Fruit fly (Drosophila melanogaster) whole organism, embryonic: ENCODE results near the gene CG32298.

Experiments
- Atf6 ChIP-seq: fragments of 200-800 bp; sonication (Bioruptor generic); IDR thresholded peaks from 2 replicates; pipeline ENCODE4 v1.3.6; 2022; ENCODE audit warnings: missing biosample characterization, missing genetic modification characterization
- Bdp1 ChIP-seq: fragments of 200-800 bp; sonication (Bioruptor generic); optimal IDR thresholded peaks from 3 replicates; lab custom pipeline; 2016; ENCODE audit warnings: missing biosample characterization, missing genetic modification characterization
- CG10274 ChIP-seq: fragments of 200-800 bp; sonication (Bioruptor generic); optimal IDR thresholded peaks from 3 replicates; lab custom pipeline; 2017; ENCODE audit warnings: missing biosample characterization, mild to moderate bottlenecking, missing genetic modification characterization
- CG10543 ChIP-seq: fragments of 200-800 bp; sonication (Bioruptor generic); optimal IDR thresholded peaks from 3 replicates; lab custom pipeline; 2017; ENCODE audit warnings: missing biosample characterization, mild to moderate bottlenecking, missing genetic modification characterization, moderate library complexity
- CG12236 ChIP-seq: fragments of 200-800 bp; sonication (Bioruptor generic); optimal IDR thresholded peaks from 2 replicates; lab custom pipeline; 2016; ENCODE audit warnings: missing biosample characterization, missing genetic modification characterization
- CG12744 ChIP-seq: fragments of 200-800 bp; sonication (Bioruptor generic); optimal IDR thresholded peaks from 2 replicates; lab custom pipeline; 2016; ENCODE audit warnings: missing biosample characterization, missing genetic modification characterization
- CG15073 ChIP-seq: fragments of 200-800 bp; sonication (Bioruptor generic); optimal IDR thresholded peaks from 2 replicates; lab custom pipeline; 2016; ENCODE audit warnings: missing biosample characterization, missing genetic modification characterization
- CG2712 ChIP-seq: fragments of 200-800 bp; optimal IDR thresholded peaks from 3 replicates; lab custom pipeline; 2019; ENCODE audit warnings: missing biosample characterization, mild to moderate bottlenecking, missing genetic modification characterization, moderate library complexity
- CG3281 ChIP-seq: fragments of 200-800 bp; sonication (Bioruptor generic); optimal IDR thresholded peaks from 3 replicates; lab custom pipeline; 2017; ENCODE audit warnings: missing biosample characterization, mild to moderate bottlenecking, missing genetic modification characterization
- CG3838 ChIP-seq: fragments of 200-800 bp; sonication (Bioruptor generic); optimal IDR thresholded peaks from 3 replicates; lab custom pipeline; 2016; ENCODE audit warnings: missing biosample characterization, missing genetic modification characterization
- CG4282 ChIP-seq: fragments of 200-800 bp; sonication (Bioruptor generic); optimal IDR thresholded peaks from 2 replicates; lab custom pipeline; 2016; ENCODE audit warnings: missing biosample characterization, missing genetic modification characterization
- CG5180 ChIP-seq: fragments of 200-800 bp; sonication (Bioruptor generic); optimal IDR thresholded peaks from 3 replicates; lab custom pipeline; 2017; ENCODE audit warnings: missing biosample characterization, missing genetic modification characterization, mild to moderate bottlenecking, moderate library complexity, missing genetic modification reagents
- CG8765 ChIP-seq: fragments of 200-800 bp; sonication (Bioruptor generic); IDR thresholded peaks from 2 replicates; pipeline ENCODE4 v1.3.6; 2022; ENCODE audit warnings: missing biosample characterization, missing genetic modification characterization
- CG8924 ChIP-seq: fragments of 200-800 bp; optimal IDR thresholded peaks from 3 replicates; lab custom pipeline; 2019; ENCODE audit warnings: missing biosample characterization, mild to moderate bottlenecking, missing genetic modification characterization, moderate library complexity
- CkIIα-i1 ChIP-seq: fragments of 200-800 bp; sonication (Bioruptor generic); IDR thresholded peaks from 2 replicates; pipeline ENCODE4 v1.3.6; 2022; ENCODE audit warnings: missing biosample characterization, missing genetic modification characterization
- Doc2 ChIP-seq: fragments of 200-800 bp; sonication (Bioruptor generic); IDR thresholded peaks from 2 replicates; pipeline ENCODE4 v1.3.6; 2022; ENCODE audit warnings: missing biosample characterization, missing genetic modification characterization
- Drgx ChIP-seq: fragments of 200-800 bp; sonication (Bioruptor generic); IDR thresholded peaks from 2 replicates; pipeline ENCODE4 v1.3.6; 2022; ENCODE audit warnings: missing biosample characterization, missing genetic modification characterization
- Ets97D ChIP-seq: fragments of 200-800 bp; sonication (Bioruptor generic); optimal IDR thresholded peaks from 3 replicates; lab custom pipeline; 2016; ENCODE audit warnings: missing biosample characterization, missing genetic modification characterization
- Fer1 ChIP-seq: fragments of 200-800 bp; sonication (Bioruptor generic); optimal IDR thresholded peaks from 2 replicates; lab custom pipeline; 2017; ENCODE audit warnings: missing biosample characterization, mild to moderate bottlenecking, missing genetic modification characterization
- Hsf ChIP-seq: fragments of 200-800 bp; sonication (Bioruptor generic); optimal IDR thresholded peaks from 3 replicates; lab custom pipeline; 2016; ENCODE audit warnings: missing biosample characterization, missing genetic modification characterization
- Med ChIP-seq: fragments of 200-800 bp; sonication (Bioruptor generic); peaks from one replicate; lab custom pipeline; 2016; ENCODE audit warnings: missing biosample characterization, missing genetic modification characterization, mild to moderate bottlenecking, inconsistent platforms, moderate library complexity
- Meics ChIP-seq: fragments of 200-800 bp; sonication (Bioruptor generic); optimal IDR thresholded peaks from 2 replicates; lab custom pipeline; 2017; ENCODE audit warnings: missing biosample characterization, mild to moderate bottlenecking, missing genetic modification characterization
- Pdp1 ChIP-seq, 2 experiments: fragments of 200-800 bp; sonication (Bioruptor generic); optimal IDR thresholded peaks; 3 replicates each; lab custom pipeline; 2016; ENCODE audit warnings: missing biosample characterization in 2 of 2, missing genetic modification characterization in 2 of 2, mild to moderate bottlenecking in 1 of 2, moderate library complexity in 1 of 2
- Sry-δ ChIP-seq: fragments of 200-800 bp; sonication (Bioruptor generic); optimal IDR thresholded peaks from 2 replicates; lab custom pipeline; 2016; ENCODE audit warnings: missing biosample characterization, missing genetic modification characterization
- Xrp1 ChIP-seq: fragments of 200-800 bp; sonication (Bioruptor generic); IDR thresholded peaks from 2 replicates; pipeline ENCODE4 v1.3.6; 2022; ENCODE audit warnings: missing biosample characterization, missing genetic modification characterization
- ab ChIP-seq: fragments of 200-800 bp; sonication (Bioruptor generic); optimal IDR thresholded peaks from 2 replicates; lab custom pipeline; 2016; ENCODE audit warnings: missing biosample characterization, missing genetic modification characterization
- ac ChIP-seq: fragments of 200-800 bp; sonication (Bioruptor generic); optimal IDR thresholded peaks from 3 replicates; lab custom pipeline; 2017; ENCODE audit warnings: missing biosample characterization, mild to moderate bottlenecking, missing genetic modification characterization
- ap ChIP-seq: fragments of 200-800 bp; sonication (Bioruptor generic); IDR thresholded peaks from 2 replicates; pipeline ENCODE4 v1.3.6; 2022; ENCODE audit warnings: missing biosample characterization, missing genetic modification characterization
- bab2 ChIP-seq: fragments of 200-800 bp; sonication (Bioruptor generic); optimal IDR thresholded peaks from 2 replicates; lab custom pipeline; 2016; ENCODE audit warnings: missing biosample characterization, missing genetic modification characterization
- bowl ChIP-seq: fragments of 200-800 bp; sonication (Bioruptor generic); IDR thresholded peaks from 2 replicates; pipeline ENCODE4 v1.3.6; 2022; ENCODE audit warnings: missing biosample characterization, missing genetic modification characterization
- br ChIP-seq: fragments of >200 bp; optimal IDR thresholded peaks from 2 replicates; lab custom pipeline; 2017
- bsh ChIP-seq, 2 experiments: fragments of 200-800 bp; sonication (Bioruptor generic); optimal IDR thresholded peaks; 2 replicates each; lab custom pipeline; 2017 to 2018; ENCODE audit warnings: mild to moderate bottlenecking in 2 of 2, missing biosample characterization in 2 of 2, missing genetic modification characterization in 2 of 2, moderate library complexity in 1 of 2
- cad ChIP-seq: fragments of >200 bp; optimal IDR thresholded peaks from 2 replicates; lab custom pipeline; 2017; ENCODE audit warnings: missing biosample characterization, missing genetic modification characterization
- dmrt11E ChIP-seq: fragments of 200-800 bp; sonication (Bioruptor generic); optimal IDR thresholded peaks from 3 replicates; lab custom pipeline; 2018; ENCODE audit warnings: missing biosample characterization, mild to moderate bottlenecking, missing genetic modification characterization, moderate library complexity
- gce ChIP-seq: fragments of 200-800 bp; sonication (Bioruptor generic); IDR thresholded peaks from 3 replicates; pipeline ENCODE4 v1.3.6; 2022; ENCODE audit warnings: missing biosample characterization, missing genetic modification characterization
- grn ChIP-seq: fragments of 200-800 bp; sonication (Bioruptor generic); optimal IDR thresholded peaks from 3 replicates; lab custom pipeline; 2017; ENCODE audit warnings: missing biosample characterization, missing genetic modification characterization
- lbe ChIP-seq: fragments of 200-800 bp; sonication (Bioruptor generic); optimal IDR thresholded peaks from 2 replicates; lab custom pipeline; 2016; ENCODE audit warnings: missing biosample characterization, mild to moderate bottlenecking, missing genetic modification characterization
- lilli ChIP-seq: fragments of 200-800 bp; sonication (Bioruptor generic); optimal IDR thresholded peaks from 3 replicates; lab custom pipeline; 2016; ENCODE audit warnings: missing biosample characterization, missing genetic modification characterization
- nau ChIP-seq: fragments of 200-800 bp; sonication (Bioruptor generic); optimal IDR thresholded peaks from 3 replicates; lab custom pipeline; 2017; ENCODE audit warnings: missing biosample characterization, mild to moderate bottlenecking, missing genetic modification characterization, missing genetic modification reagents
- nom ChIP-seq: fragments of 200-800 bp; sonication (Bioruptor generic); optimal IDR thresholded peaks from 2 replicates; lab custom pipeline; 2017; ENCODE audit warnings: missing biosample characterization, missing genetic modification characterization, mild to moderate bottlenecking, moderate library complexity, missing genetic modification reagents
- pan ChIP-seq, 4 experiments: fragments of >200 bp in 3 of 4; fragments of 200-800 bp in 1 of 4; sonication (Bioruptor generic) in 1 of 4; optimal IDR thresholded peaks in 3 of 4; IDR thresholded peaks in 1 of 4; 2 replicates each; pipeline versions ENCODE4 v1.3.6 to Lab custom; 2017 to 2022; ENCODE audit warnings: missing biosample characterization in 2 of 4, missing genetic modification characterization in 2 of 4, mixed read lengths in 1 of 4
- stc ChIP-seq: fragments of 200-800 bp; sonication (Bioruptor generic); IDR thresholded peaks from 2 replicates; pipeline ENCODE4 v1.3.6; 2022; ENCODE audit warnings: missing biosample characterization, missing genetic modification characterization
- ttk ChIP-seq: fragments of 200-800 bp; sonication (Bioruptor generic); IDR thresholded peaks from 2 replicates; pipeline ENCODE4 v2.1.2; 2022; ENCODE audit warnings: missing biosample characterization, missing genetic modification characterization
- unpg ChIP-seq: fragments of 200-800 bp; sonication (Bioruptor generic); optimal IDR thresholded peaks from 3 replicates; lab custom pipeline; 2018; ENCODE audit warnings: missing biosample characterization, mild to moderate bottlenecking, missing genetic modification characterization, moderate library complexity
- vnd ChIP-seq: fragments of 200-800 bp; sonication (Bioruptor generic); IDR thresholded peaks from 3 replicates; pipeline ENCODE4 v1.3.6; 2022; ENCODE audit warnings: missing biosample characterization, missing genetic modification characterization; ENCODE audit not compliant: partially characterized antibody
- zen ChIP-seq: fragments of 200-800 bp; sonication (Bioruptor generic); optimal IDR thresholded peaks from 3 replicates; lab custom pipeline; 2018; ENCODE audit warnings: missing biosample characterization, mild to moderate bottlenecking, missing genetic modification characterization, moderate library complexity

CG32298 gene

DNA sequence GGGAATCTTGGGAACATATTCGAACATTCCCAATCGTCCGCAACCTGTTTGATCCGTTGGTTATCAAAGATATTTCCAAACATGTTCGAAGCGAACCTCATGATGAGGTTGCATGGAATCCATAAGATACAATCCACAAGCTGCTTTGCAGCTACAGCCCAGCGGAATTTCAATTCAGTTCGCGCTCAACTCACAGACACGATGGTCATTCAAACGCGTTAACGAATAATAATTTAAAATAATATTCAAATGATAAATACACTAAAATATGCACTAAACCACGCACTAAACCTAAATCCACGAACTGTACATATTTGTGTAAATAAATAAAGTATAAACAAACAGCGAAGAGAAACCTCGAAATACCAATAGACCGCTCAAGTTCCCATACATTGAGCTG, 3.0 kb downstream of the CG32298 start (continued):
- no peak for TF ChIP-seq dmrt11E (tag; lab: Kevin White, UChicago)
- TF ChIP-seq CG12236: no peak
- TF ChIP-seq ttk (GFP tag; lab: Robert Waterston, UW): no peak
- TF ChIP-seq CkIIα-i1 (GFP tag; lab: Robert Waterston, UW): no peak
- peak; percentile 1 for TF ChIP-seq unpg (GFP tag; lab: Kevin White, UChicago)
- no peak for TF ChIP-seq br (lab: Kevin White, UChicago)
- TF ChIP-seq ac: peak; percentile 26
- peak; percentile 14; the same call in 1 of the 2 replicates for TF ChIP-seq stc
- no peak for TF ChIP-seq Bdp1 (GFP tag; lab: Kevin White, UChicago)
- TF ChIP-seq Ets97D (GFP tag; lab: Kevin White, UChicago): no peak
- no peak for TF ChIP-seq Meics (GFP tag; lab: Kevin White, UChicago)
- TF ChIP-seq bowl (GFP tag; lab: Robert Waterston, UW): no peak
- no peak for TF ChIP-seq Hsf (GFP tag; lab: Kevin White, UChicago)
- no peak for TF ChIP-seq ab (GFP tag; lab: Kevin White, UChicago)
- TF ChIP-seq CG15073 (GFP tag; lab: Kevin White, UChicago): no peak
- TF ChIP-seq CG2712 (tag; lab: Kevin White, UChicago): peak; percentile 18
- no peak for TF ChIP-seq CG10543 (GFP tag; lab: Kevin White, UChicago)
- peak; percentile 22 for TF ChIP-seq Fer1 (GFP tag; lab: Kevin White, UChicago)
- no peak for TF ChIP-seq Xrp1 (GFP tag; lab: Robert Waterston, UW)
- no peak for TF ChIP-seq CG4282 (GFP tag; lab: Kevin White, UChicago)
- 0 out of 3 replicates have a peak, but pooled peaks have one; percentile 31 for TF ChIP-seq gce (GFP tag; lab: Robert Waterston, UW)
- no peak for TF ChIP-seq CG3281 (GFP tag; lab: Kevin White, UChicago)
- peak; percentile 38 for TF ChIP-seq lbe (GFP tag; lab: Kevin White, UChicago)
- TF ChIP-seq CG3838: no peak
- no peak for TF ChIP-seq CG10274 (GFP tag; lab: Kevin White, UChicago)
- TF ChIP-seq Sry-δ (GFP tag; lab: Kevin White, UChicago): no peak
- TF ChIP-seq nau (GFP tag; lab: Kevin White, UChicago): no peak
- no peak for TF ChIP-seq pan (optimal IDR thresholded peaks at IDR 0.05; lab: Kevin White, UChicago)
- no peak for TF ChIP-seq pan (GFP tag; optimal IDR thresholded peaks at IDR 0.05 in 1 of 2, IDR thresholded peaks at IDR 0.05 in 1 of 2)
- TF ChIP-seq bab2: no peak
- TF ChIP-seq lilli: no peak
- TF ChIP-seq CG8765 (GFP tag; lab: Robert Waterston, UW): no peak
- TF ChIP-seq vnd (GFP tag; lab: Robert Waterston, UW): no peak
- TF ChIP-seq Doc2: no peak

DNA sequence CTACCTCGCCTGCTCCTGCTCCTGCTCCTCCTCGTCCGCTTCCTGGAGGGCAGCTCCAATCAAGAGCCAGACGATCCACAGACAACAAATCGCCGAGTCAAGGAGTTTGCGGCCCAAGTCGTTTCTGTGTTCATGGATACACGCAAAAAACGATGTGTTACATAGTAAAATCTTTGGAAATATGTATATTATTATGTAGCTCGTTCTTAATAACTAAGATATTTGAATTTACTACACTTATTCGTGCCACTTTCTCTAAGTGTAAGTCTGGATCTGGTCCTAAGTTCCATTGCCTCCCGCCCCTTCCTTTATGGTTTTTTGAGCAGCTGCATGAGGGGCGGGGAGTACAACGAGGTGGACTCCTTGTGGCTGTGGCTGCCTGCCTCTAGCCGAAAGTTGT, 4.4 kb downstream of the CG32298 start:
- TF ChIP-seq bsh (GFP tag; optimal IDR thresholded peaks at IDR 0.05; lab: Kevin White, UChicago) (peak in 1 of 2 experiments; percentile 27), Drgx (GFP tag; lab: Robert Waterston, UW) (peak; percentile 55), nom (GFP tag; lab: Kevin White, UChicago) (peak; percentile 58), CG3281 (GFP tag; lab: Kevin White, UChicago) (no peak), CG8924 (tag; lab: Kevin White, UChicago) (no peak)

DNA sequence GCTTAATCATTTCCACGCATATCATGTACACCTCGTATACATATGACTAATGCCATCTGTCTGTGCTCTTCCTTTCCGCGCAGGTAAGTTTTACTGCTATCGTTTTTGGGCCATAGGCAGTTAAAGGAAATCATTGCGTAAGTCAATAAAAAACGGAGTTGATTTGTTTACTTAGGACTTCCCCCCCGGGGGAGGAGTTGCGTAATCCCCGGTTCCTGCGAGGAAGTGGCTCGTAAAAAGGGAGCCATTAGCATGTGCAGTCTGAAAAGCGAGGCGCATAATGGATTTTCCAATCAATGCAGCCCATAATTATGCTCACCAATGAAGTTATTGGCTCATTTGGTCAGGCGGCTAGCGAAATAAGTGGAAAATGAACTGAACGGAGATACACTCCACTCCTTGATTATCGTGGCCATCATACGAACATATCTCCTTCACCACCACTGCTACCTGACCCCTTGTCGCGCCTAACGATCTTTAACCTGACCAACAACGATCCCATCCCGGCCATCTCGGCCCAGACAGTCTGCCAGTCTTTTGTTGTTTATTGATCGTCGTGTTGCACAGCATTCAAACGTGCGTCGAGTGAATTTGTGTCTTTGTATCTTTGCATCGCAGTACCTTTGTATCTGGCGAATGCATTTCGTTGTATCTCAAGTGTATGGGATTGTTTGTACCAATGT, 5.3 kb downstream of the CG32298 start:
- TF ChIP-seq CG12744 (GFP tag; lab: Kevin White, UChicago) (no peak), zen (tag; lab: Kevin White, UChicago) (peak; percentile 93), CG5180 (GFP tag; lab: Kevin White, UChicago) (peak; percentile 42), grn (GFP tag; lab: Kevin White, UChicago) (peak; percentile 52), ap (no peak), Pdp1 (GFP tag; optimal IDR thresholded peaks at IDR 0.05; lab: Kevin White, UChicago) (peak in 1 of 2 experiments; percentile 50), cad (GFP tag; lab: Kevin White, UChicago) (peak; percentile 52), Atf6 (GFP tag; lab: Robert Waterston, UW) (no peak), Med (GFP tag; lab: Kevin White, UChicago) (peak; percentile 29)
